Worm (Caenorhabditis elegans): ENCODE results near the gene F32A11.1.

DNA sequence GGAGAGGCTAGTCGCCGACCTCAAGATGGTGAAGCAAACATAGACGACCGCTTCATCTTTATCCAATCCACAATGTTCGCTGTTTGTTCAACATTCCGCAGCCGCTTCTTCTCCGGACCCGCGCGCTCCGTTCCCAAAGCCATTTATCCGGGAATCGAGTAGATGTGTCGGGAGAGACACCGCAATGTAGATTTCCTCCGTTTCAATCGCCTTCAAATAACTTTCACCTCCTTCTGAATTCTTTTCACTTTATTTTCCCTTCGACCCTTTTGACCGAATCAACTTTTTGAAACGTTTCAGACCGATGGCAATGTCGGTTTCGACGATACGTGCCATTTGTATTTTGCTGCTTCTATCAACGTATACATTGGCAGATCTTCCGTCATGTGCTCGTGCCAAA is 49.4 kb upstream of the F32A11.1 start, which contains the start of gene pqn-32:
- TF ChIP-seq php-3 (GFP tag; IDR thresholded peaks at IDR 0.05) (no peak), pqm-1 (tag; optimal IDR thresholded peaks at IDR 0.05) (no peak), nhr-25 (tag; optimal IDR thresholded peaks at IDR 0.05; ENCODE audit: borderline replicate concordance, insufficient read depth) (no peak), F10B5.3 (tag; optimal IDR thresholded peaks at IDR 0.05) (no peak), nhr-76 (tag; optimal IDR thresholded peaks at IDR 0.05) (no peak), lsy-2 (tag; optimal IDR thresholded peaks at IDR 0.05) (no peak)

Measured in whole organism, L4 larva.